In genomic region chrX:3376442-3376841, dm6 we compare ENCODE assay signal across 3 fruit fly cellular contexts.
TF ChIP-seq lines count a peak whose summit lies in the region.

No protein-coding gene starts in this region.

- TF ChIP-seq CTCF in whole organism, embryonic (GFP tag; optimal IDR thresholded peaks at IDR 0.05; lab: Kevin White, UChicago) = no peak

TF ChIP-seq in whole organism, embryonic, 481 proteins besides CTCF, POLR2A, EP300 and RAD21 (continues in another document):
- TF ChIP-seq slbo (GFP tag; IDR thresholded peaks at IDR 0.05; lab: Robert Waterston, UW) = 0 out of 2 replicates have a peak, but pooled peaks have one; percentile 13
- TF ChIP-seq kni (GFP tag; optimal IDR thresholded peaks at IDR 0.05; lab: Kevin White, UChicago) = no peak
- TF ChIP-seq cas (GFP tag; IDR thresholded peaks at IDR 0.05; lab: Robert Waterston, UW) = no peak
- no peak for TF ChIP-seq slou (GFP tag; optimal IDR thresholded peaks at IDR 0.05; lab: Kevin White, UChicago)
- no peak for TF ChIP-seq Hmr (GFP tag; optimal IDR thresholded peaks at IDR 0.05; lab: Kevin White, UChicago)
- no peak for TF ChIP-seq CG43689 (GFP tag; IDR thresholded peaks at IDR 0.05; lab: Robert Waterston, UW)
- no peak for TF ChIP-seq CG42726 (GFP tag; IDR thresholded peaks at IDR 0.05; lab: Robert Waterston, UW; ENCODE audit: partially characterized antibody)
- no peak for TF ChIP-seq Meics (GFP tag; optimal IDR thresholded peaks at IDR 0.05; lab: Kevin White, UChicago)
- no peak for TF ChIP-seq GATAe (GFP tag; conservative IDR thresholded peaks at IDR 0.05; lab: Robert Waterston, UW)
- no peak for TF ChIP-seq gcm2 (GFP tag; optimal IDR thresholded peaks at IDR 0.05; lab: Kevin White, UChicago)
- TF ChIP-seq vnd (GFP tag; IDR thresholded peaks at IDR 0.05; lab: Robert Waterston, UW; ENCODE audit: partially characterized antibody) = no peak
- TF ChIP-seq btn (GFP tag; optimal IDR thresholded peaks at IDR 0.05; lab: Kevin White, UChicago) = no peak
- peak; percentile 98 for TF ChIP-seq onecut (GFP tag; IDR thresholded peaks at IDR 0.05; lab: Robert Waterston, UW)
- TF ChIP-seq CG6689 (GFP tag; IDR thresholded peaks at IDR 0.05; lab: Robert Waterston, UW) = no peak
- TF ChIP-seq Drgx (GFP tag; IDR thresholded peaks at IDR 0.05; lab: Robert Waterston, UW) = 0 out of 2 replicates have a peak, but pooled peaks have one; percentile 10
- TF ChIP-seq CG13296 (GFP tag; optimal IDR thresholded peaks at IDR 0.05; lab: Kevin White, UChicago) = no peak
- TF ChIP-seq sug (tag; optimal IDR thresholded peaks at IDR 0.05; lab: Kevin White, UChicago) = no peak
- TF ChIP-seq gfzf (GFP tag; optimal IDR thresholded peaks at IDR 0.05; lab: Kevin White, UChicago) = no peak
- TF ChIP-seq sens (GFP tag; lab: Kevin White, UChicago) = peak; percentile 35
- no peak for TF ChIP-seq Nf-YA (GFP tag; IDR thresholded peaks at IDR 0.05; lab: Robert Waterston, UW)
- no peak for TF ChIP-seq crp (GFP tag; optimal IDR thresholded peaks at IDR 0.05; lab: Kevin White, UChicago)
- no peak for TF ChIP-seq pfk (GFP tag; optimal IDR thresholded peaks at IDR 0.05; lab: Kevin White, UChicago)
- peak; percentile 47 for TF ChIP-seq CG9437 (GFP tag; optimal IDR thresholded peaks at IDR 0.05; lab: Kevin White, UChicago)
- TF ChIP-seq abd-A (tag; optimal IDR thresholded peaks at IDR 0.05; lab: Kevin White, UChicago) = peak; percentile 23
- TF ChIP-seq disco-r (GFP tag; optimal IDR thresholded peaks at IDR 0.05; lab: Kevin White, UChicago) = no peak
- no peak for TF ChIP-seq da (GFP tag; optimal IDR thresholded peaks at IDR 0.05; lab: Kevin White, UChicago)
- no peak for TF ChIP-seq seq (GFP tag; IDR thresholded peaks at IDR 0.05; lab: Robert Waterston, UW)
- TF ChIP-seq en (GFP tag; optimal IDR thresholded peaks at IDR 0.05; lab: Kevin White, UChicago) = no peak
- no peak for TF ChIP-seq ato (GFP tag; IDR thresholded peaks at IDR 0.05; lab: Robert Waterston, UW; ENCODE audit: partially characterized antibody)
- TF ChIP-seq CG10321 (GFP tag; IDR thresholded peaks at IDR 0.05; lab: Robert Waterston, UW) = no peak
- peak; percentile 73 for TF ChIP-seq scrt (GFP tag; optimal IDR thresholded peaks at IDR 0.05; lab: Kevin White, UChicago)

TF ChIP-seq in whole organism, prepupa, 60 proteins besides CTCF, POLR2A, EP300 and RAD21:
- no peak for TF ChIP-seq Ets96B (tag; optimal IDR thresholded peaks at IDR 0.05; lab: Kevin White, UChicago)
- TF ChIP-seq eg (GFP tag; IDR thresholded peaks at IDR 0.05; lab: Robert Waterston, UW) = peak; percentile 63
- TF ChIP-seq Blimp-1 (GFP tag; optimal IDR thresholded peaks at IDR 0.05; lab: Kevin White, UChicago) = no peak
- TF ChIP-seq Hr38 (GFP tag; optimal IDR thresholded peaks at IDR 0.05; lab: Kevin White, UChicago) = no peak
- TF ChIP-seq CG1621 (tag; optimal IDR thresholded peaks at IDR 0.05; lab: Kevin White, UChicago) = no peak
- peak; percentile 26; the same call in 1 of the 2 replicates for TF ChIP-seq CG15336 (GFP tag; IDR thresholded peaks at IDR 0.05; lab: Robert Waterston, UW)
- TF ChIP-seq CG6163 (GFP tag; IDR thresholded peaks at IDR 0.05; lab: Robert Waterston, UW) = peak; percentile 47; the same call in 1 of the 3 replicates
- no peak for TF ChIP-seq Hr4 (GFP tag; optimal IDR thresholded peaks at IDR 0.05; lab: Kevin White, UChicago)
- no peak for TF ChIP-seq CG11762 (GFP tag; optimal IDR thresholded peaks at IDR 0.05; lab: Kevin White, UChicago; ENCODE audit: insufficient read depth)
- no peak for TF ChIP-seq CG32006 (GFP tag; optimal IDR thresholded peaks at IDR 0.05; lab: Kevin White, UChicago)
- no peak for TF ChIP-seq fd59A (GFP tag; optimal IDR thresholded peaks at IDR 0.05; lab: Kevin White, UChicago)
- TF ChIP-seq Sox102F (GFP tag; optimal IDR thresholded peaks at IDR 0.05; lab: Kevin White, UChicago) = no peak
- TF ChIP-seq CG8632 (GFP tag; optimal IDR thresholded peaks at IDR 0.05; lab: Kevin White, UChicago) = no peak

TF ChIP-seq in whole organism, pupa, 21 proteins besides CTCF, POLR2A, EP300 and RAD21:
- TF ChIP-seq Ets98B (GFP tag; IDR thresholded peaks at IDR 0.05; lab: Robert Waterston, UW) = peak; percentile 30; the same call in 1 of the 2 replicates
- peak; percentile 35; the same call in 1 of the 2 replicates for TF ChIP-seq CG12605 (GFP tag; IDR thresholded peaks at IDR 0.05; lab: Robert Waterston, UW)
- no peak for TF ChIP-seq CG8301 (tag; optimal IDR thresholded peaks at IDR 0.05; lab: Kevin White, UChicago)
- no peak for TF ChIP-seq EcR (GFP tag; optimal IDR thresholded peaks at IDR 0.05; lab: Kevin White, UChicago)
- no peak for TF ChIP-seq CG17806 (tag; optimal IDR thresholded peaks at IDR 0.05; lab: Kevin White, UChicago)
- no peak for TF ChIP-seq CG32121 (GFP tag; IDR thresholded peaks at IDR 0.05; lab: Robert Waterston, UW)
- no peak for TF ChIP-seq CG8159 (tag; optimal IDR thresholded peaks at IDR 0.05; lab: Kevin White, UChicago)
- no peak for TF ChIP-seq CG13204 (GFP tag; optimal IDR thresholded peaks at IDR 0.05; lab: Kevin White, UChicago)
- no peak for TF ChIP-seq CG34367 (tag; optimal IDR thresholded peaks at IDR 0.05; lab: Kevin White, UChicago)
- TF ChIP-seq gl (tag; optimal IDR thresholded peaks at IDR 0.05; lab: Kevin White, UChicago) = no peak
- no peak for TF ChIP-seq CG15710 (tag; optimal IDR thresholded peaks at IDR 0.05; lab: Kevin White, UChicago)
- TF ChIP-seq Pif1B (GFP tag; optimal IDR thresholded peaks at IDR 0.05; lab: Kevin White, UChicago) = no peak
- TF ChIP-seq CG4496 (GFP tag; IDR thresholded peaks at IDR 0.05; lab: Robert Waterston, UW) = peak; percentile 59; the same call in 2 of the 3 replicates
- TF ChIP-seq Pif1A (GFP tag; optimal IDR thresholded peaks at IDR 0.05; lab: Kevin White, UChicago) = no peak
- no peak for TF ChIP-seq CG9948 (tag; optimal IDR thresholded peaks at IDR 0.05; lab: Kevin White, UChicago)
- 0 out of 3 replicates have a peak, but pooled peaks have one; percentile 13 for TF ChIP-seq fd96Ca (GFP tag; IDR thresholded peaks at IDR 0.05; lab: Robert Waterston, UW)
- TF ChIP-seq D1 (tag; optimal IDR thresholded peaks at IDR 0.05; lab: Kevin White, UChicago) = no peak
- no peak for TF ChIP-seq Snoo (tag; optimal IDR thresholded peaks at IDR 0.05; lab: Kevin White, UChicago)
